Worm (Caenorhabditis elegans) whole organism, L4/young adult: ENCODE results near the gene Y80D3A.8.

ENCODE experiments used
- dao-5 ChIP-seq: sonication (generic microtip); optimal IDR thresholded peaks from 2 replicates; lab custom pipeline; 2016; ENCODE audit warnings: missing genotype, missing genetic modification characterization, moderate library complexity, missing compliant biosample characterization
- him-1 ChIP-seq: sonication (generic microtip); optimal IDR thresholded peaks from 2 replicates; lab custom pipeline; 2016; ENCODE audit warnings: missing genotype, missing genetic modification reagents, missing genetic modification characterization, missing compliant biosample characterization

DNA sequence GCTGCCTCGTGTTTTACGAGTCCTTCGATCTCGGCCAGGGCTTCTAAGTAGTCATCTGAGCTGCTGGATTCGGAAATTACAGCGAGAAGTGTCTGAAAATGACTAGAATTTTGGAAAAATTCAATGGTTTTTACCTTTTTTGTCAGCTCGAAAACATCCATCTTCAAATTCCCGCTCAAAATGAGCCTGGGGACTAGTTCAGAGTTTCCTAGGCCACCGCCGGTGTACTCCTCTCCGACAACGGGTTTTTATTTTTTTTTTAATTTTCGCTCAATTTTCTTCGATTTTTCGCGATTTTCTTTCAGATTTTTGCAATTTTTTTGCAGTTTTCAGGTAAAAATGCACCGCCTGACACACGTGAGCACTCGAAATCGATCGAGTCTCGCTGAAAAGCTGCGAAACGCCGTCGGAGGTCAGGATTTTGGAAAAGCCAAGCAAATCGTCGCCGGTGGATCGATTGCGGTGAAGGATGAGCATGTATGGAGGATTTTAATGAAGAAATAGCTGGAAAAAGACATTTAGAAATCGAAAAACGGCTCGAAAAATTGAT, 40.6 kb downstream of the Y80D3A.8 start, which contains the start of the genes mrps-35 and sws-1:
- no peak for TF ChIP-seq him-1
- no peak for TF ChIP-seq dao-5 (tag; lab: Kevin White, UChicago)
